Worm (Caenorhabditis elegans) whole organism, L4/young adult: Measurements from ENCODE around the gene Y67D2.5.

Source experiments
- W03F9.2 ChIP-seq: fragments of 150-350 bp; optimal IDR thresholded peaks from 2 replicates; lab custom pipeline; 2014; ENCODE audit warnings: missing biosample characterization, missing genetic modification characterization
- him-1 ChIP-seq: sonication (generic microtip); optimal IDR thresholded peaks from 2 replicates; lab custom pipeline; 2016; ENCODE audit warnings: missing genotype, missing genetic modification reagents, missing genetic modification characterization, missing compliant biosample characterization

DNA sequence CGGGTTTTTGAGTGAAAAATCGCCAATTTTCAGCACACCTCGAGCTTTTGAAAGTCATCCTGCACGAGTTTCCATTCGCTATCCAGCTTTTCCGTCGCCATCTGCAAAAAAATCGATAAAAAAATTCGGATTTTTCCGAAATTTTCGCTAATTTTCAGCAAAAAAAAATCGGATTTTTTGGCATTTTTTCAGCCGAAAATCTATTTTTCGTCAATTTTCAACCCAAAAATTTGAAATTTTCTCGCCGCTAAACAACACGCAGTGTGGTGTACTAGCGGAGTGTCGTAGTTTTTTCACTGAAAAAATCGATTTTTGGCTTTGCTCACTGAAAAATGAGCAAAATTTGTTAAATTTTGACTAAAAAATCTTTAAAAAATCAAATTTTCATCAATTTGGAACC lies 22.2 kb downstream of the Y67D2.5 start, which contains the start of gene tmem-120:
- no peak for TF ChIP-seq W03F9.2 (tag; lab: Kevin White, UChicago)
- no peak for TF ChIP-seq him-1 (tag; lab: Kevin White, UChicago)
